Worm (Caenorhabditis elegans) whole organism, late embryonic: ENCODE data around the gene cyh-1.
"Not testable (repeated sequence)": the region's sequence is repeated elsewhere in the genome, so short reads cannot be mapped to it uniquely, and the experiment has no call there.

ENCODE experiments used
- C38D4.7 ChIP-seq: fragments of 200-800 bp; sonication (Bioruptor generic); optimal IDR thresholded peaks from 2 replicates; lab custom pipeline; 2018; ENCODE audit warnings: mild to moderate bottlenecking, missing genetic modification characterization, moderate library complexity, missing compliant biosample characterization
- F13H6.1 ChIP-seq: sonication (generic microtip); optimal IDR thresholded peaks from 2 replicates; lab custom pipeline; 2016; ENCODE audit warnings: missing genetic modification characterization, missing compliant biosample characterization
- K02D7.2 ChIP-seq: sonication (generic microtip); optimal IDR thresholded peaks from 2 replicates; lab custom pipeline; 2017; ENCODE audit warnings: mild to moderate bottlenecking, missing genetic modification characterization, missing compliant biosample characterization
- Y22D7AL.16 ChIP-seq: sonication (generic microtip); optimal IDR thresholded peaks from 2 replicates; lab custom pipeline; 2016; ENCODE audit warnings: missing genetic modification characterization, missing compliant biosample characterization
- ahr-1 ChIP-seq: sonication (generic microtip); optimal IDR thresholded peaks from 2 replicates; lab custom pipeline; 2016; ENCODE audit warnings: missing genetic modification characterization, missing compliant biosample characterization
- ama-1 ChIP-seq: fragments of 150-350 bp; optimal IDR thresholded peaks from 2 replicates; lab custom pipeline; 2014
- ceh-14 ChIP-seq: sonication (generic microtip); optimal IDR thresholded peaks from 2 replicates; lab custom pipeline; 2016; ENCODE audit warnings: missing genotype, missing genetic modification characterization, missing compliant biosample characterization
- ceh-19 ChIP-seq: fragments of 200-800 bp; sonication (Bioruptor generic); optimal IDR thresholded peaks from 2 replicates; lab custom pipeline; 2018; ENCODE audit warnings: mild to moderate bottlenecking, missing genetic modification characterization, missing compliant biosample characterization
- ceh-31 ChIP-seq: sonication (generic microtip); optimal IDR thresholded peaks from 2 replicates; lab custom pipeline; 2016; ENCODE audit warnings: missing genetic modification characterization, missing compliant biosample characterization
- ceh-34 ChIP-seq: sonication (generic microtip); optimal IDR thresholded peaks from 2 replicates; lab custom pipeline; 2016; ENCODE audit warnings: mild to moderate bottlenecking, missing genetic modification characterization, missing compliant biosample characterization
- ceh-45 ChIP-seq: fragments of 200-800 bp; sonication (Bioruptor generic); IDR thresholded peaks from 2 replicates; pipeline ENCODE4 v1.3.6; 2022; ENCODE audit warnings: missing genetic modification reagents, missing genetic modification characterization, missing compliant biosample characterization
- ceh-6 ChIP-seq: fragments of 200-800 bp; sonication (Bioruptor generic); optimal IDR thresholded peaks from 2 replicates; lab custom pipeline; 2018; ENCODE audit warnings: mild to moderate bottlenecking, missing genetic modification characterization, missing compliant biosample characterization
- ceh-9 ChIP-seq: sonication (generic microtip); optimal IDR thresholded peaks from 2 replicates; lab custom pipeline; 2016; ENCODE audit warnings: mild to moderate bottlenecking, missing genetic modification characterization, inconsistent platforms, missing compliant biosample characterization
- che-1 ChIP-seq: sonication (generic microtip); optimal IDR thresholded peaks from 2 replicates; lab custom pipeline; 2016; ENCODE audit warnings: mild to moderate bottlenecking, missing genetic modification characterization, missing compliant biosample characterization
- dmd-4 ChIP-seq: sonication (generic microtip); optimal IDR thresholded peaks from 2 replicates; lab custom pipeline; 2016; ENCODE audit warnings: borderline replicate concordance, missing genetic modification characterization, missing compliant biosample characterization
- eyg-1 ChIP-seq: sonication (generic microtip); optimal IDR thresholded peaks from 2 replicates; lab custom pipeline; 2016; ENCODE audit warnings: missing genotype, missing genetic modification characterization, missing compliant biosample characterization
- fkh-10 ChIP-seq: fragments of 150-350 bp; optimal IDR thresholded peaks from 2 replicates; lab custom pipeline; 2014; ENCODE audit warnings: missing biosample characterization, missing genetic modification reagents, missing genetic modification characterization
- fkh-6 ChIP-seq: sonication (generic microtip); optimal IDR thresholded peaks from 2 replicates; lab custom pipeline; 2016; ENCODE audit warnings: missing genetic modification characterization, missing compliant biosample characterization
- gmeb-2 ChIP-seq: sonication (generic microtip); optimal IDR thresholded peaks from 2 replicates; lab custom pipeline; 2016; ENCODE audit warnings: missing genetic modification characterization, inconsistent platforms, missing compliant biosample characterization
- hlh-13 ChIP-seq: fragments of 200-800 bp; sonication (Bioruptor generic); optimal IDR thresholded peaks from 2 replicates; lab custom pipeline; 2018; ENCODE audit warnings: mild to moderate bottlenecking, missing genetic modification characterization, missing compliant biosample characterization
- hlh-15 ChIP-seq: sonication (generic microtip); optimal IDR thresholded peaks from 2 replicates; lab custom pipeline; 2016; ENCODE audit warnings: missing genetic modification characterization, missing compliant biosample characterization
- hlh-30 ChIP-seq: sonication (generic microtip); optimal IDR thresholded peaks from 2 replicates; lab custom pipeline; 2017; ENCODE audit warnings: antibody characterized with exemption, missing genetic modification characterization, missing compliant biosample characterization; ENCODE audit not compliant: insufficient read depth
- hlh-8 ChIP-seq: sonication (generic microtip); optimal IDR thresholded peaks from 2 replicates; lab custom pipeline; 2016; ENCODE audit warnings: missing genotype, missing genetic modification characterization, missing compliant biosample characterization
- lim-6 ChIP-seq: sonication (generic microtip); optimal IDR thresholded peaks from 2 replicates; lab custom pipeline; 2016; ENCODE audit warnings: missing genetic modification characterization, missing compliant biosample characterization
- mec-3 ChIP-seq: sonication (generic microtip); optimal IDR thresholded peaks from 2 replicates; lab custom pipeline; 2016; ENCODE audit warnings: borderline replicate concordance, missing genetic modification characterization, missing compliant biosample characterization
- nfya-1 ChIP-seq: sonication (generic microtip); optimal IDR thresholded peaks from 2 replicates; lab custom pipeline; 2017; ENCODE audit warnings: missing genetic modification characterization, mild to moderate bottlenecking, missing compliant biosample characterization, antibody characterized with exemption, moderate library complexity
- nhr-232 ChIP-seq: sonication (generic microtip); optimal IDR thresholded peaks from 2 replicates; lab custom pipeline; 2016; ENCODE audit warnings: missing genetic modification characterization, missing compliant biosample characterization
- npax-4 ChIP-seq: sonication (generic microtip); optimal IDR thresholded peaks from 2 replicates; lab custom pipeline; 2016; ENCODE audit warnings: missing genetic modification characterization, missing compliant biosample characterization
- pat-9 ChIP-seq: fragments of 200-800 bp; sonication (Bioruptor generic); optimal IDR thresholded peaks from 2 replicates; lab custom pipeline; 2018; ENCODE audit warnings: mild to moderate bottlenecking, missing genetic modification characterization, moderate library complexity, missing compliant biosample characterization
- pha-2 ChIP-seq: sonication (generic microtip); optimal IDR thresholded peaks from 2 replicates; lab custom pipeline; 2017; ENCODE audit warnings: mild to moderate bottlenecking, missing genetic modification characterization, missing compliant biosample characterization
- pha-4 ChIP-seq: fragments of 150-350 bp; optimal IDR thresholded peaks from 2 replicates; lab custom pipeline; 2018; ENCODE audit warnings: missing biosample characterization, missing genetic modification reagents, missing genetic modification characterization
- pqm-1 ChIP-seq: sonication (generic microtip); optimal IDR thresholded peaks from 2 replicates; lab custom pipeline; 2016; ENCODE audit warnings: missing genetic modification characterization, missing compliant biosample characterization
- sdc-2 ChIP-seq: sonication (generic microtip); optimal IDR thresholded peaks from 2 replicates; lab custom pipeline; 2016; ENCODE audit warnings: missing genotype, missing genetic modification characterization, missing compliant biosample characterization
- syd-9 ChIP-seq: sonication (generic microtip); optimal IDR thresholded peaks from 2 replicates; lab custom pipeline; 2016; ENCODE audit warnings: mild to moderate bottlenecking, missing genetic modification characterization, moderate library complexity, missing compliant biosample characterization
- tbx-2 ChIP-seq: sonication (generic microtip); optimal IDR thresholded peaks from 2 replicates; lab custom pipeline; 2016; ENCODE audit warnings: missing genetic modification characterization, missing compliant biosample characterization
- tbx-7 ChIP-seq: sonication (generic microtip); optimal IDR thresholded peaks from 2 replicates; lab custom pipeline; 2016; ENCODE audit warnings: missing genotype, missing genetic modification characterization, missing compliant biosample characterization
- ttx-3 ChIP-seq: sonication (generic microtip); optimal IDR thresholded peaks from 2 replicates; lab custom pipeline; 2016; ENCODE audit warnings: missing genetic modification reagents, missing genetic modification characterization, missing compliant biosample characterization
- unc-3 ChIP-seq, 2 experiments: fragments of 200-800 bp in 1 of 2; sonication (Bioruptor generic) in 1 of 2; sonication (generic microtip) in 1 of 2; conservative IDR thresholded peaks in 1 of 2; optimal IDR thresholded peaks in 1 of 2; 2 replicates each; pipeline versions ENCODE4 v1.3.6 to Lab custom; 2016 to 2022; ENCODE audit warnings: missing compliant biosample characterization in 2 of 2, missing genetic modification characterization in 2 of 2, missing genetic modification reagents in 1 of 2
- unc-42 ChIP-seq: sonication (generic microtip); optimal IDR thresholded peaks from 2 replicates; lab custom pipeline; 2016; ENCODE audit warnings: missing genotype, missing genetic modification characterization, missing compliant biosample characterization
- unc-55 ChIP-seq: sonication (generic microtip); optimal IDR thresholded peaks from 2 replicates; lab custom pipeline; 2017; ENCODE audit warnings: missing biosample characterization, missing genetic modification reagents, missing genetic modification characterization
- unc-86 ChIP-seq: sonication (generic microtip); optimal IDR thresholded peaks from 2 replicates; lab custom pipeline; 2016; ENCODE audit warnings: missing genetic modification characterization, missing compliant biosample characterization
- zip-5 ChIP-seq: sonication (generic microtip); optimal IDR thresholded peaks from 2 replicates; lab custom pipeline; 2016; ENCODE audit warnings: missing genetic modification characterization, missing compliant biosample characterization

The cyh-1 gene

DNA sequence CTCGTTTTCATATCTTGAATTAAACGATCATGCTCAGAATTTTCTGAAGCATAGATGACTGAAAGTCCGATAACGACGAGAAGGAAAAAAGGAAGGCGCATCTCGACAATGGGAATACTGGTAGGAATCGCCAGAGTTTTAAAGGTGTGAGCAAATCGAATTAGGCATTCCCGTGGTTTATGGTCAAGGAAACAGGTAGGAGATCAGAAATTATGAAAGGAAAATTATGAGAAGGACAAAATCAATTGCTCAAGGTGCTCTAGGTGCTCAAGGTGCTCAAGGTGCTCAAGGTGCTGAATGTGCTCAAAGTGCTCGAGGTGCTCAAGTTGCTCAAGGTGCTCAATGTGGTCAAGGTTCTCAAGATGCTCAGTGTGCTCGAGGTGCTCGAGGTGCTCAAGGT, 40.2 kb upstream of the cyh-1 start, which contains the start of gene C16C8.10:
Gene C16C8.10, minus strand, starts transcription at position 101 of the 400 bp plus-strand sequence.
- not testable (repeated sequence) for TF ChIP-seq hlh-15; ttx-3 (tag; lab: Kevin White, UChicago); ceh-19 (GFP tag; lab: Kevin White, UChicago)

DNA sequence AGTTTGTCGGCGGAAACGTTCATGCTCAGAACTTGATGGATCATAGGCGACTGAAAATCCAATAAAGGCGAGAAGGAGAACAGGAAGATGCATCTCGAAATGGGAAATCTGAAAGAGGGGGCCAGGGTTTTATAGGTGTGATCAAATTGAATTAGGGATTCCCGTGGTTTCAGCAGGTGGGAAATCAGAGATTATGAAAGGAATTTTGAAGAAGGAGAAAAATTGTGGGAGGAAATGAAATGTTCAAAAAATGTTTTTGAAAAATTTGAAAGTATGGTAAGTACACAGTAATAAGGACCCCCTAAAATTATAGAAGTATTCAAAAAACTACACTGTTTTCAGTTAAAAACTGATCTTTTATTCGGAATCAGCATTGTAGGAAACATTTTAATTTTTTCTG, 34.3 kb upstream of the cyh-1 start, which contains the start of gene Y49F6B.20:
Gene Y49F6B.20, minus strand, starts transcription at position 101 of the 400 bp plus-strand sequence.
- TF ChIP-seq ceh-34 (tag; lab: Kevin White, UChicago) (no peak), hlh-8 (no peak), pat-9 (tag; lab: Kevin White, UChicago) (no peak), dmd-4 (tag; lab: Kevin White, UChicago) (no peak), pha-2 (tag; lab: Kevin White, UChicago) (no peak), lim-6 (no peak), mec-3 (tag; lab: Kevin White, UChicago) (no peak), hlh-30 (tag; lab: Kevin White, UChicago) (no peak), ceh-9 (tag; lab: Kevin White, UChicago) (no peak), ceh-6 (GFP tag; lab: Kevin White, UChicago) (no peak), syd-9 (tag; lab: Kevin White, UChicago) (no peak), unc-3 (GFP tag; conservative IDR thresholded peaks at IDR 0.05; lab: Robert Waterston, UW) (no peak), unc-3 (tag; optimal IDR thresholded peaks at IDR 0.05; lab: Kevin White, UChicago) (no peak), eyg-1 (no peak), pqm-1 (tag; lab: Kevin White, UChicago) (no peak), npax-4 (tag; lab: Kevin White, UChicago) (no peak), F13H6.1 (no peak), fkh-10 (GFP tag; lab: Kevin White, UChicago) (no peak), unc-55 (GFP tag; lab: Kevin White, UChicago) (no peak)

DNA sequence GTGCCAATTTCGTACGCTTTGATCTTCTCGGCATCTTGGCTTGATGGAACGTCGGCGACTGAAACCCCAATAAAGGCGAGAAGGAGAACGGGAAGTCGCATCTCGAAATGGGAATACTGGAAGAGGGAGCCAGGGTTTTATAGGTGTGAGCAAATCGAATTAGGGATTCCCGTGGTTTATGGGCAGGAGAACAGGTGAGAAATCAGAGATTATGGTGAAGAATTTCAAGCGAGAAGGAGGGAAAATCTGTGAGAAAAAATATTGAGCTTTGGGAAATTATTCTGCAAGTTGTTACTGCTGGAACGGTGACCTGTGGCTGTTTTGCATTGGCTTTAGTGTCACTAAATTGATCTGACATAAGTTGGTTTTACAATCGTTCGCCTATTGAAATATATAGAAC, 33.2 kb upstream of the cyh-1 start, which contains the start of gene Y49F6B.13:
Gene Y49F6B.13, minus strand, starts transcription at position 101 of the 400 bp plus-strand sequence.
- no peak for TF ChIP-seq nhr-232
- no peak for TF ChIP-seq K02D7.2
- no peak for TF ChIP-seq fkh-6
- TF ChIP-seq che-1, result no peak
- TF ChIP-seq tbx-7 (tag; lab: Kevin White, UChicago), result no peak
- no peak for TF ChIP-seq ceh-31
- TF ChIP-seq syd-9 (tag; lab: Kevin White, UChicago), result no peak
- TF ChIP-seq pat-9 (tag; lab: Kevin White, UChicago), result no peak
- no peak for TF ChIP-seq gmeb-2
- TF ChIP-seq nfya-1 (tag; lab: Kevin White, UChicago), result no peak
- TF ChIP-seq unc-86, result no peak
- TF ChIP-seq hlh-15, result no peak
- TF ChIP-seq F13H6.1, result no peak
- no peak for TF ChIP-seq pha-4 (tag; lab: Kevin White, UChicago)
- TF ChIP-seq ceh-6 (GFP tag; lab: Kevin White, UChicago), result no peak
- no peak for TF ChIP-seq ceh-45
- TF ChIP-seq npax-4 (tag; lab: Kevin White, UChicago), result no peak
- TF ChIP-seq zip-5, result no peak
- no peak for TF ChIP-seq ama-1 (lab: Kevin White, UChicago)
- TF ChIP-seq, all 69 proteins: peak for 0

DNA sequence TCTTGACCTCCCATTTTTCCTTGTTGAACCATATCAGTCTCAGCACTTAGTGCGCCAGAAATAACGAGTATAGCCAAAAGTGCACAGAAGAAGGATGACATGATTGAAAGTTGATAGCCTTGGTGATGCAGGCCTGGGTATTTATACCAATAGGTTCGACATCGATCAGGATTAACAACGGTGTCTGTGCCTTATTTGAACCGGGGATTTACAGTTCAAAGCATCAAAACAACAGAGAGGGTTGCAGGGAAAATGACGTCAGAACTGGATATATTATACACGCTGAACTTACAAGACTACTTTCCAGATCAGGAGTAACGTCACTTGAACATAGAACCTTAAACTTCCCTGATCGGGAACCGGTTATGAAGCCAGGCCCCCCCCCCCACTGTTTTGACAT, 32.5 kb upstream of the cyh-1 start, which contains the start of gene Y49F6B.12:
Gene Y49F6B.12, minus strand, starts transcription at position 101 of the 400 bp plus-strand sequence.
- TF ChIP-seq nhr-232 (no peak), sdc-2 (tag; lab: Kevin White, UChicago) (no peak), ceh-14 (no peak), syd-9 (tag; lab: Kevin White, UChicago) (no peak), ceh-9 (tag; lab: Kevin White, UChicago) (no peak), ceh-19 (GFP tag; lab: Kevin White, UChicago) (no peak), Y22D7AL.16 (tag; lab: Kevin White, UChicago) (no peak), lim-6 (no peak), fkh-6 (no peak), unc-42 (tag; lab: Kevin White, UChicago) (no peak), pqm-1 (tag; lab: Kevin White, UChicago) (no peak), npax-4 (tag; lab: Kevin White, UChicago) (no peak), tbx-2 (tag; lab: Kevin White, UChicago) (no peak), ahr-1 (tag; lab: Kevin White, UChicago) (no peak), eyg-1 (no peak), hlh-13 (no peak), zip-5 (no peak), C38D4.7 (GFP tag; lab: Kevin White, UChicago) (no peak), ceh-31 (no peak), pha-4 (tag; lab: Kevin White, UChicago) (no peak)
